Worm (Caenorhabditis elegans) whole organism, L2 larva: ENCODE results near the gene R11A8.1.

Experiments
- lin-13 ChIP-seq: fragments of 150-350 bp; optimal IDR thresholded peaks from 2 replicates; lab custom pipeline; 2014; ENCODE audit warnings: missing biosample characterization, missing genetic modification reagents, missing genetic modification characterization
- mbf-1 ChIP-seq: sonication (generic microtip); optimal IDR thresholded peaks from 2 replicates; lab custom pipeline; 2017; ENCODE audit warnings: missing biosample characterization, missing genetic modification characterization

DNA sequence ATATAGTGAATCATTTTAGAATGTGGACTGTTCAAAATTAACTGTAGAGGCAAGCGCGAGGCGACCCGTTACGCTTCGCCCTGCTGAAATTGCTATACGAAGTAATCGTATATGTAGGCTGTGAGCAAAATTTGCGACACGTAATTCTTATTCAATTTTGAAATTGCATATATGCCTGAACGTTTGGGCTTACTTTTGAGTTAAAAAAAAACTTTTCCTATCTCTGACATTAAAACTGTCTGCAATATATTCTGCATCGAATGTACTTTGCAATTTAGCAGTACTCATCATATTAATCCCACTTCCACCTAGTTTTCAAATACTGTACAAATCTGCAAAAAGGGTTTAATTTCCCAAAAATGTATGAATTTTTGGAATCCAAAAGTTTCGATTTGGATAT is 10.0 kb downstream of the R11A8.1 start:
- no peak for TF ChIP-seq mbf-1
- TF ChIP-seq lin-13 (GFP tag; lab: Kevin White, UChicago): no peak
